Fruit fly (Drosophila melanogaster): ENCODE data around the gene Drak.

Drak gene

dm6 chrX:11569956-11570695 lies 77.2 kb downstream of the Drak start, which contains the start of the genes Polr2A and CG11699 (continued):
- TF ChIP-seq CG8765 (GFP tag; IDR thresholded peaks at IDR 0.05) (no peak), CG4424 (GFP tag; optimal IDR thresholded peaks at IDR 0.05) (peak; percentile 21), CG15479 (GFP tag; optimal IDR thresholded peaks at IDR 0.05) (peak; percentile 36), ewg (GFP tag; optimal IDR thresholded peaks at IDR 0.05) (peak; percentile 21), CG2889 (GFP tag; IDR thresholded peaks at IDR 0.05) (no peak), CG14710 (tag; optimal IDR thresholded peaks at IDR 0.05) (peak; percentile 73), Xbp1 (GFP tag; optimal IDR thresholded peaks at IDR 0.05) (peak; percentile 60), row (GFP tag; IDR thresholded peaks at IDR 0.05) (peak; percentile 87), knrl (GFP tag; IDR thresholded peaks at IDR 0.05; ENCODE audit: partially characterized antibody) (no peak; the same call in 2 of the 3 replicates), CG6683 (GFP tag; optimal IDR thresholded peaks at IDR 0.05) (no peak), btn (GFP tag; optimal IDR thresholded peaks at IDR 0.05) (no peak), CG1529 (GFP tag; optimal IDR thresholded peaks at IDR 0.05) (no peak), crol (GFP tag; IDR thresholded peaks at IDR 0.05) (no peak), Sry-δ (GFP tag; optimal IDR thresholded peaks at IDR 0.05) (peak; percentile 2), CG3163 (GFP tag; optimal IDR thresholded peaks at IDR 0.05) (no peak), CG2116 (GFP tag; optimal IDR thresholded peaks at IDR 0.05) (peak; percentile 54), Rfx (GFP tag; IDR thresholded peaks at IDR 0.05) (peak; percentile 41; the same call in 1 of the 2 replicates), so (GFP tag; IDR thresholded peaks at IDR 0.05) (no peak), al (GFP tag; IDR thresholded peaks at IDR 0.05) (peak; percentile 27; the same call in 1 of the 2 replicates), Nf-YB (GFP tag; optimal IDR thresholded peaks at IDR 0.05) (peak; percentile 5), pros (GFP tag; optimal IDR thresholded peaks at IDR 0.05) (no peak), cato (GFP tag; optimal IDR thresholded peaks at IDR 0.05; ENCODE audit: borderline replicate concordance) (no peak), Oli (tag; optimal IDR thresholded peaks at IDR 0.05) (peak; percentile 41), gce (GFP tag; IDR thresholded peaks at IDR 0.05) (no peak), CG12942 (GFP tag; optimal IDR thresholded peaks at IDR 0.05) (no peak), bcd (GFP tag; optimal IDR thresholded peaks at IDR 0.05) (peak; percentile 46), CG31388 (GFP tag; optimal IDR thresholded peaks at IDR 0.05) (no peak), tll (GFP tag; optimal IDR thresholded peaks at IDR 0.05) (peak in 1 of 2 experiments; percentile 47), CG2129 (GFP tag; IDR thresholded peaks at IDR 0.05; ENCODE audit: partially characterized antibody) (no peak), D19B (GFP tag; optimal IDR thresholded peaks at IDR 0.05) (no peak), CG17328 (GFP tag; IDR thresholded peaks at IDR 0.05) (no peak), kah (GFP tag; optimal IDR thresholded peaks at IDR 0.05) (no peak), Nf-YC (tag; optimal IDR thresholded peaks at IDR 0.05) (peak; percentile 75), CG9215 (GFP tag; IDR thresholded peaks at IDR 0.05) (peak; percentile 33), BEAF-32 (GFP tag; optimal IDR thresholded peaks at IDR 0.05) (peak; percentile 49), otp (GFP tag; IDR thresholded peaks at IDR 0.05) (no peak), CG11085 (GFP tag; IDR thresholded peaks at IDR 0.05) (0 out of 2 replicates have a peak, but pooled peaks have one; percentile 32), Camta (GFP tag; optimal IDR thresholded peaks at IDR 0.05) (no peak), h (optimal IDR thresholded peaks at IDR 0.05) (no peak), dan (GFP tag; IDR thresholded peaks at IDR 0.05) (no peak), gcm2 (GFP tag; optimal IDR thresholded peaks at IDR 0.05) (no peak), unc-4 (GFP tag; IDR thresholded peaks at IDR 0.05; ENCODE audit: partially characterized antibody) (0 out of 2 replicates have a peak, but pooled peaks have one; percentile 18), sob (GFP tag; IDR thresholded peaks at IDR 0.05) (peak; percentile 57), esg (GFP tag; conservative IDR thresholded peaks at IDR 0.05) (no peak), Hand (GFP tag; optimal IDR thresholded peaks at IDR 0.05) (no peak), YL-1 (GFP tag; optimal IDR thresholded peaks at IDR 0.05) (peak; percentile 85), repo (GFP tag; optimal IDR thresholded peaks at IDR 0.05) (no peak), zen (tag; optimal IDR thresholded peaks at IDR 0.05) (peak; percentile 40), CG5180 (GFP tag; optimal IDR thresholded peaks at IDR 0.05) (no peak)

Data from whole organism, embryonic.